Worm (Caenorhabditis elegans) whole organism, L1 larva: ENCODE data around the gene pdl-1.

Experiments used
- efl-1 ChIP-seq, 4 experiments: fragments of 150-350 bp; optimal IDR thresholded peaks in 3 of 4; peaks in 1 of 4; 1 replicate in 1 of 4; 2 replicates in 3 of 4; lab custom pipeline; 2014; ENCODE audit warnings: missing biosample characterization in 2 of 4, missing genetic modification characterization in 2 of 4, missing genetic modification reagents in 2 of 4
- elt-2 ChIP-seq: sonication (generic microtip); optimal IDR thresholded peaks from 2 replicates; lab custom pipeline; 2016; ENCODE audit warnings: missing genetic modification characterization, mild to moderate bottlenecking, inconsistent platforms, missing compliant biosample characterization, missing genetic modification reagents
- lin-35 ChIP-seq, 2 experiments: fragments of 150-350 bp; optimal IDR thresholded peaks; 2 replicates each; lab custom pipeline; 2014; ENCODE audit warnings: missing biosample characterization in 2 of 2, missing genetic modification characterization in 2 of 2, missing genetic modification reagents in 2 of 2
- nhr-84 ChIP-seq: sonication (generic microtip); optimal IDR thresholded peaks from 2 replicates; lab custom pipeline; 2017; ENCODE audit warnings: missing biosample characterization, missing genetic modification characterization

pdl-1 gene

ce11 chrII:7233274-7233673 lies 49.7 kb downstream of the pdl-1 start:
- peak; percentile 32 for TF ChIP-seq elt-2
- TF ChIP-seq efl-1 (optimal IDR thresholded peaks at IDR 0.05; lab: Kevin White, UChicago): no peak
- peak in 1 of 2 experiments; percentile 65 for TF ChIP-seq efl-1 (GFP tag; optimal IDR thresholded peaks at IDR 0.05 in 1 of 2; lab: Kevin White, UChicago)
- TF ChIP-seq nhr-84 (tag; lab: Kevin White, UChicago): no peak
- peak in 1 of 2 experiments; percentile 4 for TF ChIP-seq lin-35 (GFP tag; optimal IDR thresholded peaks at IDR 0.05; lab: Kevin White, UChicago)
- TF ChIP-seq, all 84 proteins: peak for 3
